Fruit fly (Drosophila melanogaster) S2 (cell line): ENCODE data around the gene par-6.

Experiments used
- CG8478 ChIP-seq: fragments of >200 bp; optimal IDR thresholded peaks from 2 replicates; lab custom pipeline; 2018
- CTCF ChIP-seq, 2 experiments: fragments of >200 bp; optimal IDR thresholded peaks; 2 replicates each; lab custom pipeline; 2018

- TF ChIP-seq CG8478 (lab: Kevin White, UChicago), result no peak
- TF ChIP-seq CTCF (optimal IDR thresholded peaks at IDR 0.05; lab: Kevin White, UChicago), result no peak
These were observed 19.8 kb downstream of the par-6 start for dm6 chrX:17722912-17723311.
